Worm (Caenorhabditis elegans) whole organism, late embryonic: ENCODE results near the gene sulp-7.

ENCODE experiments used
- T23F11.4 ChIP-seq: fragments of 200-800 bp; sonication (Bioruptor generic); optimal IDR thresholded peaks from 2 replicates; lab custom pipeline; 2018; ENCODE audit warnings: mild to moderate bottlenecking, missing genetic modification characterization, missing compliant biosample characterization
- ama-1 ChIP-seq: fragments of 150-350 bp; optimal IDR thresholded peaks from 2 replicates; lab custom pipeline; 2014
- fkh-10 ChIP-seq: fragments of 150-350 bp; optimal IDR thresholded peaks from 2 replicates; lab custom pipeline; 2014; ENCODE audit warnings: missing biosample characterization, missing genetic modification reagents, missing genetic modification characterization
- lin-11 ChIP-seq: fragments of 200-800 bp; sonication (Bioruptor generic); optimal IDR thresholded peaks from 2 replicates; lab custom pipeline; 2018; ENCODE audit warnings: mild to moderate bottlenecking, missing genetic modification characterization, missing compliant biosample characterization
- madf-2 ChIP-seq: sonication (generic microtip); optimal IDR thresholded peaks from 2 replicates; lab custom pipeline; 2017; ENCODE audit warnings: missing genetic modification characterization, missing compliant biosample characterization
- nhr-11 ChIP-seq: fragments of 150-350 bp; optimal IDR thresholded peaks from 2 replicates; lab custom pipeline; 2014; ENCODE audit warnings: missing biosample characterization, missing genetic modification characterization
- pag-3 ChIP-seq: sonication (generic microtip); optimal IDR thresholded peaks from 2 replicates; lab custom pipeline; 2016; ENCODE audit warnings: missing compliant biosample characterization, missing genetic modification characterization, borderline replicate concordance
- unc-55 ChIP-seq: sonication (generic microtip); optimal IDR thresholded peaks from 2 replicates; lab custom pipeline; 2017; ENCODE audit warnings: missing biosample characterization, missing genetic modification reagents, missing genetic modification characterization

- TF ChIP-seq fkh-10 (GFP tag; lab: Kevin White, UChicago) (no peak), pag-3 (tag; lab: Kevin White, UChicago) (no peak), unc-55 (GFP tag; lab: Kevin White, UChicago) (no peak), ama-1 (lab: Kevin White, UChicago) (no peak), T23F11.4 (GFP tag; lab: Kevin White, UChicago) (no peak), madf-2 (no peak), lin-11 (tag; lab: Kevin White, UChicago) (no peak), nhr-11 (tag; lab: Kevin White, UChicago) (no peak)
Measured at ce11 chrX:11125520-11125919, 45.0 kb downstream of the sulp-7 start, which contains the start of gene alr-1.
